Worm (Caenorhabditis elegans) whole organism, young adult: Measurements from ENCODE around the gene ZK632.2.

Experiments
- C17E4.6 ChIP-seq: fragments of 200-800 bp; sonication (Bioruptor generic); IDR thresholded peaks from 2 replicates; pipeline ENCODE4 v1.3.6; 2022; ENCODE audit warnings: missing genetic modification reagents, missing genetic modification characterization, missing compliant biosample characterization
- F23B12.7 ChIP-seq: sonication (generic microtip); optimal IDR thresholded peaks from 2 replicates; lab custom pipeline; 2017; ENCODE audit warnings: missing genetic modification characterization, mild to moderate bottlenecking, missing compliant biosample characterization, antibody characterized with exemption, moderate library complexity; ENCODE audit not compliant: insufficient read depth
- F33H1.4 ChIP-seq: fragments of 200-800 bp; sonication (Bioruptor generic); IDR thresholded peaks from 2 replicates; pipeline ENCODE4 v1.3.6; 2022; ENCODE audit warnings: missing genetic modification reagents, missing genetic modification characterization, missing compliant biosample characterization
- F55B11.4 ChIP-seq: sonication (generic microtip); optimal IDR thresholded peaks from 2 replicates; lab custom pipeline; 2016; ENCODE audit warnings: missing compliant biosample characterization, missing genetic modification characterization, borderline replicate concordance; ENCODE audit not compliant: insufficient read depth
- K11D2.4 ChIP-seq: fragments of 200-800 bp; sonication (Bioruptor generic); IDR thresholded peaks from 2 replicates; pipeline ENCODE4 v1.3.6; 2022; ENCODE audit warnings: missing genetic modification reagents, missing genetic modification characterization, missing compliant biosample characterization
- K12H6.12 ChIP-seq: fragments of 200-800 bp; sonication (Bioruptor generic); optimal IDR thresholded peaks from 2 replicates; lab custom pipeline; 2018; ENCODE audit warnings: mild to moderate bottlenecking, missing genetic modification characterization, missing compliant biosample characterization
- Y53G8AR.9 ChIP-seq: fragments of 200-800 bp; sonication (Bioruptor generic); conservative IDR thresholded peaks from 2 replicates; pipeline ENCODE4 v1.3.6; 2022; ENCODE audit warnings: missing genetic modification reagents, missing genetic modification characterization, missing compliant biosample characterization
- Y67H2A.10 ChIP-seq: fragments of 200-800 bp; sonication (Bioruptor generic); conservative IDR thresholded peaks from 2 replicates; pipeline ENCODE4 v1.3.6; 2022; ENCODE audit warnings: missing genetic modification reagents, missing genetic modification characterization, missing compliant biosample characterization
- Y95B8A.8 ChIP-seq: fragments of 200-800 bp; sonication (Bioruptor generic); IDR thresholded peaks from 2 replicates; pipeline ENCODE4 v1.3.6; 2022; ENCODE audit warnings: missing genetic modification reagents, missing genetic modification characterization, missing compliant biosample characterization
- ama-1 ChIP-seq, 3 experiments: fragments of 150-350 bp in 1 of 3; sonication (generic microtip) in 2 of 3; optimal IDR thresholded peaks; 2 replicates each; lab custom pipeline; 2014 to 2018; ENCODE audit warnings: missing biosample characterization in 2 of 3, missing genetic modification characterization in 2 of 3, missing genetic modification reagents in 2 of 3
- bed-1 ChIP-seq: fragments of 200-800 bp; sonication (Bioruptor generic); IDR thresholded peaks from 2 replicates; pipeline ENCODE4 v1.3.6; 2022; ENCODE audit warnings: missing genetic modification reagents, missing genetic modification characterization, missing compliant biosample characterization
- bed-2 ChIP-seq: fragments of 200-800 bp; sonication (Bioruptor generic); IDR thresholded peaks from 2 replicates; pipeline ENCODE4 v1.3.6; 2022; ENCODE audit warnings: missing genetic modification reagents, missing genetic modification characterization, missing compliant biosample characterization
- cebp-1 ChIP-seq, 2 experiments: fragments of 200-800 bp in 1 of 2; sonication (Bioruptor generic) in 1 of 2; sonication (generic microtip) in 1 of 2; IDR thresholded peaks in 1 of 2; optimal IDR thresholded peaks in 1 of 2; 2 replicates each; pipeline versions ENCODE4 v1.3.6 to Lab custom; 2017 to 2022; ENCODE audit warnings: missing compliant biosample characterization in 2 of 2, missing genetic modification characterization in 2 of 2, mild to moderate bottlenecking in 1 of 2, missing genetic modification reagents in 1 of 2, moderate library complexity in 1 of 2
- cebp-2 ChIP-seq: fragments of 200-800 bp; sonication (Bioruptor generic); IDR thresholded peaks from 2 replicates; pipeline ENCODE4 v1.3.6; 2022; ENCODE audit warnings: missing genetic modification characterization, missing compliant biosample characterization
- ceh-27 ChIP-seq: fragments of 200-800 bp; sonication (Bioruptor generic); optimal IDR thresholded peaks from 2 replicates; lab custom pipeline; 2018; ENCODE audit warnings: mild to moderate bottlenecking, missing genetic modification characterization, moderate library complexity, missing compliant biosample characterization
- ceh-58 ChIP-seq: fragments of 200-800 bp; sonication (Bioruptor generic); IDR thresholded peaks from 2 replicates; pipeline ENCODE4 v1.3.6; 2022; ENCODE audit warnings: missing genetic modification characterization, missing compliant biosample characterization
- chd-7 ChIP-seq: sonication (generic microtip); optimal IDR thresholded peaks from 2 replicates; lab custom pipeline; 2016; ENCODE audit warnings: mild to moderate bottlenecking, missing genetic modification characterization, moderate library complexity, missing compliant biosample characterization
- dpl-1 ChIP-seq: fragments of 150-350 bp; optimal IDR thresholded peaks from 2 replicates; lab custom pipeline; 2014; ENCODE audit warnings: missing biosample characterization, missing genetic modification reagents, missing genetic modification characterization
- efl-1 ChIP-seq: fragments of 150-350 bp; optimal IDR thresholded peaks from 2 replicates; lab custom pipeline; 2014; ENCODE audit warnings: missing biosample characterization, missing genetic modification reagents, missing genetic modification characterization
- egrh-3 ChIP-seq: fragments of 200-800 bp; sonication (Bioruptor generic); IDR thresholded peaks from 2 replicates; pipeline ENCODE4 v1.3.6; 2022; ENCODE audit warnings: missing genetic modification reagents, missing genetic modification characterization, missing compliant biosample characterization
- gei-17 ChIP-seq: fragments of 200-800 bp; sonication (Bioruptor generic); optimal IDR thresholded peaks from 2 replicates; lab custom pipeline; 2018; ENCODE audit warnings: mild to moderate bottlenecking, missing genetic modification characterization, missing compliant biosample characterization
- him-1 ChIP-seq: sonication (generic microtip); optimal IDR thresholded peaks from 2 replicates; lab custom pipeline; 2016; ENCODE audit warnings: missing genotype, missing genetic modification reagents, missing genetic modification characterization, missing compliant biosample characterization
- hrde-1 ChIP-seq: sonication (generic microtip); optimal IDR thresholded peaks from 2 replicates; lab custom pipeline; 2016; ENCODE audit warnings: missing genetic modification characterization, mild to moderate bottlenecking, missing compliant biosample characterization, moderate library complexity, missing genotype, missing genetic modification reagents, borderline replicate concordance
- hsf-1 ChIP-seq: fragments of 200-800 bp; sonication (Bioruptor generic); IDR thresholded peaks from 2 replicates; pipeline ENCODE4 v1.3.6; 2022; ENCODE audit warnings: missing genetic modification reagents, missing genetic modification characterization, missing compliant biosample characterization
- let-526 ChIP-seq: fragments of 200-800 bp; sonication (Bioruptor generic); IDR thresholded peaks from 2 replicates; pipeline ENCODE4 v1.3.6; 2022; ENCODE audit warnings: missing genetic modification reagents, missing genetic modification characterization, missing compliant biosample characterization
- lin-54 ChIP-seq: fragments of 200-800 bp; sonication (Bioruptor generic); optimal IDR thresholded peaks from 2 replicates; lab custom pipeline; 2018; ENCODE audit warnings: mild to moderate bottlenecking, missing genetic modification characterization, missing compliant biosample characterization
- lir-1 ChIP-seq: fragments of 200-800 bp; sonication (Bioruptor generic); conservative IDR thresholded peaks from 2 replicates; pipeline ENCODE4 v1.3.6; 2022; ENCODE audit warnings: missing genetic modification reagents, missing genetic modification characterization, missing compliant biosample characterization
- lsl-1 ChIP-seq: fragments of 200-800 bp; sonication (Bioruptor generic); optimal IDR thresholded peaks from 2 replicates; lab custom pipeline; 2018; ENCODE audit warnings: mild to moderate bottlenecking, missing genetic modification characterization, moderate library complexity, missing compliant biosample characterization
- mcd-1 ChIP-seq: fragments of 200-800 bp; sonication (Bioruptor generic); IDR thresholded peaks from 2 replicates; pipeline ENCODE4 v1.3.6; 2022; ENCODE audit warnings: missing genetic modification reagents, missing genetic modification characterization, missing compliant biosample characterization
- mes-4 ChIP-seq: sonication (generic microtip); optimal IDR thresholded peaks from 2 replicates; lab custom pipeline; 2016; ENCODE audit warnings: missing genotype, missing genetic modification characterization, missing compliant biosample characterization
- nfyb-1 ChIP-seq: fragments of 200-800 bp; sonication (Bioruptor generic); IDR thresholded peaks from 2 replicates; pipeline ENCODE4 v1.3.6; 2022; ENCODE audit warnings: missing genetic modification reagents, missing genetic modification characterization, missing compliant biosample characterization
- pbrm-1 ChIP-seq: fragments of 200-800 bp; sonication (Bioruptor generic); IDR thresholded peaks from 2 replicates; pipeline ENCODE4 v1.3.6; 2022; ENCODE audit warnings: missing genetic modification reagents, missing genetic modification characterization, missing compliant biosample characterization
- repo-1 ChIP-seq: sonication (generic microtip); optimal IDR thresholded peaks from 2 replicates; lab custom pipeline; 2017; ENCODE audit warnings: mild to moderate bottlenecking, missing genetic modification characterization, missing compliant biosample characterization
- sdz-38 ChIP-seq: sonication (generic microtip); optimal IDR thresholded peaks from 2 replicates; lab custom pipeline; 2016; ENCODE audit warnings: missing genotype, missing genetic modification characterization, missing compliant biosample characterization
- snpc-1.3 ChIP-seq: sonication (generic microtip); optimal IDR thresholded peaks from 2 replicates; lab custom pipeline; 2017; ENCODE audit warnings: missing genetic modification characterization, mild to moderate bottlenecking, missing compliant biosample characterization, antibody characterized with exemption, moderate library complexity, missing genotype, missing genetic modification reagents; ENCODE audit not compliant: insufficient read depth
- snpc-3.4 ChIP-seq: sonication (generic microtip); optimal IDR thresholded peaks from 2 replicates; lab custom pipeline; 2017; ENCODE audit warnings: missing genetic modification characterization, mild to moderate bottlenecking, missing compliant biosample characterization, antibody characterized with exemption, moderate library complexity, missing genotype, missing genetic modification reagents
- zfh-2 ChIP-seq: fragments of 200-800 bp; sonication (Bioruptor generic); conservative IDR thresholded peaks from 2 replicates; pipeline ENCODE4 v1.3.6; 2022; ENCODE audit warnings: missing genetic modification reagents, missing genetic modification characterization, missing compliant biosample characterization
- zim-3 ChIP-seq: sonication (generic microtip); optimal IDR thresholded peaks from 2 replicates; lab custom pipeline; 2017; ENCODE audit warnings: mild to moderate bottlenecking, missing genetic modification characterization, moderate library complexity, missing compliant biosample characterization

Gene ZK632.2

ce11 chrIII:9766175-9766574, 32.7 kb upstream of the ZK632.2 start, which contains the start of gene cbp-1 (continued):
- TF ChIP-seq hrde-1, result no peak
- TF ChIP-seq gei-17, result no peak
- TF ChIP-seq Y53G8AR.9 (GFP tag; lab: Robert Waterston, UW), result no peak
- TF ChIP-seq mes-4 (tag; lab: Kevin White, UChicago), result no peak
- TF ChIP-seq ceh-27 (GFP tag; lab: Kevin White, UChicago), result no peak
- TF ChIP-seq ama-1 (optimal IDR thresholded peaks at IDR 0.05; lab: Kevin White, UChicago), result no peak
- no peak for TF ChIP-seq ama-1 (GFP tag; optimal IDR thresholded peaks at IDR 0.05; lab: Kevin White, UChicago)
- 0 out of 2 replicates have a peak, but pooled peaks have one; percentile 5 for TF ChIP-seq mcd-1
- 0 out of 2 replicates have a peak, but pooled peaks have one; percentile 11 for TF ChIP-seq pbrm-1 (GFP tag; lab: Robert Waterston, UW)
- TF ChIP-seq Y67H2A.10, result no peak
- TF ChIP-seq dpl-1 (GFP tag; lab: Kevin White, UChicago), result no peak

- TF ChIP-seq dpl-1 (GFP tag; lab: Kevin White, UChicago) (no peak), zfh-2 (GFP tag; lab: Robert Waterston, UW) (peak; percentile 35; the same call in 1 of the 2 replicates), F55B11.4 (tag; lab: Kevin White, UChicago) (no peak), K11D2.4 (GFP tag; lab: Robert Waterston, UW) (0 out of 2 replicates have a peak, but pooled peaks have one; percentile 30)
These were observed 31.8 kb upstream of the ZK632.2 start for ce11 chrIII:9767095-9767494.

- TF ChIP-seq F23B12.7 (tag; lab: Kevin White, UChicago), result no peak
- no peak for TF ChIP-seq lsl-1 (GFP tag; lab: Kevin White, UChicago)
- peak; percentile 7 for TF ChIP-seq zim-3
- TF ChIP-seq cebp-1 (GFP tag; IDR thresholded peaks at IDR 0.05; lab: Robert Waterston, UW), result no peak
- TF ChIP-seq cebp-1 (tag; optimal IDR thresholded peaks at IDR 0.05; lab: Kevin White, UChicago), result no peak
- no peak for TF ChIP-seq bed-1 (GFP tag; lab: Robert Waterston, UW)
- peak; percentile 54; the same call in 1 of the 2 replicates for TF ChIP-seq zfh-2 (GFP tag; lab: Robert Waterston, UW)
- 0 out of 2 replicates have a peak, but pooled peaks have one; percentile 30 for TF ChIP-seq egrh-3 (GFP tag; lab: Robert Waterston, UW)
- TF ChIP-seq nfyb-1 (GFP tag; lab: Robert Waterston, UW), result peak; percentile 40; the same call in 1 of the 2 replicates
These were observed 30.9 kb upstream of the ZK632.2 start for ce11 chrIII:9768023-9768422.

DNA sequence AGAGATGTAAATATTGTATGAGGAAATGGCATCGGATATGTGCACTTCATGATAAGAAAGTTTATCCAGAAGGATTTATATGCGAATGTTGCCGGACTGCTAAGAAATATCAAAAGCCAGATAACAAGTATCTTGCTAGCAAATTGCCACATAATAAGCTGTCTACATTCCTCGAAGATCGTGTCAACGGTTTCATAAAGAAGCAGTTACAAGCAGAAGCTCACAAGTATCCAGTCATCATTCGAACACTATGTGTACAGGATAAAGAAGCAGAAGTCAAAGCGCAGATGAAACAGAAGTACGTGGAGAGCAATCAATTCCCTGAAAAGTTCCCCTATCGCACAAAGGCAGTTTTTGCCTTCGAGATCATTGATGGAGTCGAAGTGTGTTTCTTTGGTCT, 28.3 kb upstream of the ZK632.2 start:
- 0 out of 2 replicates have a peak, but pooled peaks have one; percentile 18 for TF ChIP-seq hsf-1
- no peak for TF ChIP-seq snpc-1.3 (tag; lab: Kevin White, UChicago)

DNA sequence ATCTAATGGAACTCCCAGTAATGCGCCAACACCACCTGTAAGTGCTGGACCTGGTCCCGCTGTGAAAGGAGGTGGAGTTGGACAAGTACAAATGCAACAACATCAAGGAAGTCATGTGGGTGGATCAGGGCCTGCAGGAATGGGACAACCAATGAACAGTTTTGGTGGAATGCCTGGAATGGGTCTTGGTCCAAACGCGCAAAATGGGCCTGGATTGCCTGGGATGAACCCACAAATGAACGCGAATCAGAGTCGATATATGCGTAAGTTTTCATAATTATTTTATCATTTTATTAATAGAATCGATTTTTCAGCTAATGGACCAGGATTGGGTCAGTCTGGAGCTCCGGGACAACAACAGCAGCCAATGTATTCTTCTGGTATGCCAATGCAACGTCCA, 26.5 kb upstream of the ZK632.2 start:
- TF ChIP-seq let-526 (no peak), gei-17 (no peak), zfh-2 (GFP tag; lab: Robert Waterston, UW) (0 out of 2 replicates have a peak, but pooled peaks have one; percentile 26), Y95B8A.8 (no peak)

- peak; percentile 40 for TF ChIP-seq him-1 (tag; lab: Kevin White, UChicago)
- no peak for TF ChIP-seq sdz-38
- no peak for TF ChIP-seq cebp-2 (GFP tag; lab: Robert Waterston, UW)
- no peak for TF ChIP-seq K12H6.12 (tag; lab: Kevin White, UChicago)
- no peak for TF ChIP-seq snpc-3.4 (tag; lab: Kevin White, UChicago)
- no peak for TF ChIP-seq chd-7 (tag; lab: Kevin White, UChicago)
- TF ChIP-seq repo-1 (tag; lab: Kevin White, UChicago), result no peak
- peak; percentile 86 for TF ChIP-seq efl-1 (GFP tag; lab: Kevin White, UChicago)
- TF ChIP-seq C17E4.6 (GFP tag; lab: Robert Waterston, UW), result no peak
- TF ChIP-seq lir-1, result 0 out of 2 replicates have a peak, but pooled peaks have one; percentile 16
- TF ChIP-seq mcd-1, result peak; percentile 59; the same call in 1 of the 2 replicates
- TF ChIP-seq F33H1.4, result 0 out of 2 replicates have a peak, but pooled peaks have one; percentile 36
- peak; percentile 38 for TF ChIP-seq dpl-1 (GFP tag; lab: Kevin White, UChicago)
- TF ChIP-seq bed-2 (GFP tag; lab: Robert Waterston, UW), result no peak
- no peak for TF ChIP-seq ceh-58 (GFP tag; lab: Robert Waterston, UW)
- TF ChIP-seq lin-54 (GFP tag; lab: Kevin White, UChicago), result peak; percentile 87
These were observed 23.0 kb upstream of the ZK632.2 start for ce11 chrIII:9775916-9776315.
